Worm (Caenorhabditis elegans): ENCODE data around the gene fbxb-84.
"Not testable (repeated sequence)": the region's sequence is repeated elsewhere in the genome, so short reads cannot be mapped to it uniquely, and the experiment has no call there.

The fbxb-84 gene

ce11 chrIII:130650-131049 lies 15.6 kb downstream of the fbxb-84 start, which contains the start of the genes nhr-280 and C29F9.2:
Gene nhr-280, minus strand, starts transcription at chrIII:130750.
Gene C29F9.2, plus strand, starts transcription at chrIII:130947.
- no peak for TF ChIP-seq unc-62 (GFP tag; optimal IDR thresholded peaks at IDR 0.05)

ce11 chrIII:124478-124877 lies 21.8 kb downstream of the fbxb-84 start, which contains the start of gene pals-23:
Gene pals-23, plus strand, starts transcription at chrIII:124778.
- TF ChIP-seq unc-62 (GFP tag; optimal IDR thresholded peaks at IDR 0.05): no peak

ce11 chrIII:121983-122449 lies 24.3 kb downstream of the fbxb-84 start, which contains the start of gene C29F9.12:
Gene C29F9.12, minus strand, starts transcription at chrIII:122033.
- not testable (repeated sequence) for TF ChIP-seq unc-62 (GFP tag; optimal IDR thresholded peaks at IDR 0.05)

- no peak for TF ChIP-seq unc-62 (GFP tag; optimal IDR thresholded peaks at IDR 0.05)
These were observed 26.1 kb downstream of the fbxb-84 start, which contains the start of gene pals-24 for ce11 chrIII:120199-120598. Gene pals-24, plus strand, starts transcription at chrIII:120435.

ce11 chrIII:117857-118256 lies 28.4 kb downstream of the fbxb-84 start:
- TF ChIP-seq unc-62 (GFP tag; optimal IDR thresholded peaks at IDR 0.05): no peak

ce11 chrIII:117210-117609 lies 29.1 kb downstream of the fbxb-84 start, which contains the start of gene C29F9.5:
Gene C29F9.5, plus strand, starts transcription at chrIII:117510.
- no peak for TF ChIP-seq unc-62 (GFP tag; optimal IDR thresholded peaks at IDR 0.05)

ce11 chrIII:114603-115002 lies 31.7 kb downstream of the fbxb-84 start, which contains the start of gene C29F9.6:
Gene C29F9.6, plus strand, starts transcription at chrIII:114903.
- TF ChIP-seq unc-62 (GFP tag; optimal IDR thresholded peaks at IDR 0.05): no peak

- not testable (repeated sequence) for TF ChIP-seq unc-62 (GFP tag; optimal IDR thresholded peaks at IDR 0.05)
These were observed 47.4 kb downstream of the fbxb-84 start, which contains the start of gene C29F9.9 for ce11 chrIII:98822-99221. Gene C29F9.9, minus strand, starts transcription at chrIII:98922.

ce11 chrIII:97018-97417 lies 49.3 kb downstream of the fbxb-84 start, which contains the start of gene C29F9.8:
Gene C29F9.8, minus strand, starts transcription at chrIII:97118.
- TF ChIP-seq unc-62 (GFP tag; optimal IDR thresholded peaks at IDR 0.05): not testable (repeated sequence)

- no peak for TF ChIP-seq unc-62 (GFP tag; optimal IDR thresholded peaks at IDR 0.05)
These were observed 50.1 kb downstream of the fbxb-84 start for ce11 chrIII:96196-96595.

Measured in whole organism, dauer.